Fruit fly (Drosophila melanogaster): ENCODE data around the gene CG8519.

- TF ChIP-seq bab1 (GFP tag; optimal IDR thresholded peaks at IDR 0.05) (peak; percentile 38), CG1620 (GFP tag; optimal IDR thresholded peaks at IDR 0.05) (no peak), CG12768 (GFP tag; optimal IDR thresholded peaks at IDR 0.05) (no peak), cic (GFP tag; optimal IDR thresholded peaks at IDR 0.05) (no peak), Mnt (GFP tag; optimal IDR thresholded peaks at IDR 0.05) (no peak)
These were observed 1.3 kb upstream of the CG8519 start, which contains the start of gene SP1173 for dm6 chr3L:6703368-6703807.

All from whole organism, adult.